Fruit fly (Drosophila melanogaster): ENCODE measurements around the gene Pi4KIIalpha.

dm6 chr3R:5572900-5573665 lies 9.6 kb upstream of the Pi4KIIalpha start:
- TF ChIP-seq h (optimal IDR thresholded peaks at IDR 0.05) (no peak), Sin3A (optimal IDR thresholded peaks at IDR 0.05) (no peak)
